Worm (Caenorhabditis elegans) whole organism, late embryonic: Measurements from ENCODE around the gene H35B03.1.
A peak's percentile ranks its signal among the peaks of the same experiment; 100 is the strongest.

ENCODE experiments used
- T23F11.4 ChIP-seq: fragments of 200-800 bp; sonication (Bioruptor generic); optimal IDR thresholded peaks from 2 replicates; lab custom pipeline; 2018; ENCODE audit warnings: mild to moderate bottlenecking, missing genetic modification characterization, missing compliant biosample characterization
- ahr-1 ChIP-seq: sonication (generic microtip); optimal IDR thresholded peaks from 2 replicates; lab custom pipeline; 2016; ENCODE audit warnings: missing genetic modification characterization, missing compliant biosample characterization
- ama-1 ChIP-seq: fragments of 150-350 bp; optimal IDR thresholded peaks from 2 replicates; lab custom pipeline; 2014
- ceh-19 ChIP-seq: fragments of 200-800 bp; sonication (Bioruptor generic); optimal IDR thresholded peaks from 2 replicates; lab custom pipeline; 2018; ENCODE audit warnings: mild to moderate bottlenecking, missing genetic modification characterization, missing compliant biosample characterization
- ceh-22 ChIP-seq: sonication (generic microtip); optimal IDR thresholded peaks from 2 replicates; lab custom pipeline; 2017; ENCODE audit warnings: missing biosample characterization, missing genetic modification characterization
- ceh-24 ChIP-seq: sonication (generic microtip); optimal IDR thresholded peaks from 2 replicates; lab custom pipeline; 2016; ENCODE audit warnings: mild to moderate bottlenecking, missing genetic modification characterization, missing compliant biosample characterization
- ceh-31 ChIP-seq: sonication (generic microtip); optimal IDR thresholded peaks from 2 replicates; lab custom pipeline; 2016; ENCODE audit warnings: missing genetic modification characterization, missing compliant biosample characterization
- ceh-45 ChIP-seq: fragments of 200-800 bp; sonication (Bioruptor generic); IDR thresholded peaks from 2 replicates; pipeline ENCODE4 v1.3.6; 2022; ENCODE audit warnings: missing genetic modification reagents, missing genetic modification characterization, missing compliant biosample characterization
- ceh-48 ChIP-seq: sonication (generic microtip); optimal IDR thresholded peaks from 2 replicates; lab custom pipeline; 2016; ENCODE audit warnings: missing genetic modification characterization, inconsistent platforms, missing compliant biosample characterization
- ceh-6 ChIP-seq: fragments of 200-800 bp; sonication (Bioruptor generic); optimal IDR thresholded peaks from 2 replicates; lab custom pipeline; 2018; ENCODE audit warnings: mild to moderate bottlenecking, missing genetic modification characterization, missing compliant biosample characterization
- che-1 ChIP-seq: sonication (generic microtip); optimal IDR thresholded peaks from 2 replicates; lab custom pipeline; 2016; ENCODE audit warnings: mild to moderate bottlenecking, missing genetic modification characterization, missing compliant biosample characterization
- dve-1 ChIP-seq: sonication (generic microtip); optimal IDR thresholded peaks from 2 replicates; lab custom pipeline; 2017; ENCODE audit warnings: antibody characterized with exemption, mild to moderate bottlenecking, missing genetic modification characterization, missing compliant biosample characterization
- ets-4 ChIP-seq: sonication (generic microtip); optimal IDR thresholded peaks from 2 replicates; lab custom pipeline; 2016; ENCODE audit warnings: missing genetic modification characterization, missing compliant biosample characterization
- eyg-1 ChIP-seq: sonication (generic microtip); optimal IDR thresholded peaks from 2 replicates; lab custom pipeline; 2016; ENCODE audit warnings: missing genotype, missing genetic modification characterization, missing compliant biosample characterization
- fax-1 ChIP-seq: sonication (generic microtip); optimal IDR thresholded peaks from 2 replicates; lab custom pipeline; 2016; ENCODE audit warnings: missing genotype, missing genetic modification characterization, missing compliant biosample characterization
- hlh-15 ChIP-seq: sonication (generic microtip); optimal IDR thresholded peaks from 2 replicates; lab custom pipeline; 2016; ENCODE audit warnings: missing genetic modification characterization, missing compliant biosample characterization
- hlh-6 ChIP-seq: sonication (generic microtip); optimal IDR thresholded peaks from 2 replicates; lab custom pipeline; 2016; ENCODE audit warnings: missing genotype, missing genetic modification characterization, missing compliant biosample characterization
- hlh-8 ChIP-seq: sonication (generic microtip); optimal IDR thresholded peaks from 2 replicates; lab custom pipeline; 2016; ENCODE audit warnings: missing genotype, missing genetic modification characterization, missing compliant biosample characterization
- madf-2 ChIP-seq: sonication (generic microtip); optimal IDR thresholded peaks from 2 replicates; lab custom pipeline; 2017; ENCODE audit warnings: missing genetic modification characterization, missing compliant biosample characterization
- nfya-1 ChIP-seq: sonication (generic microtip); optimal IDR thresholded peaks from 2 replicates; lab custom pipeline; 2017; ENCODE audit warnings: missing genetic modification characterization, mild to moderate bottlenecking, missing compliant biosample characterization, antibody characterized with exemption, moderate library complexity
- nhr-11 ChIP-seq: fragments of 150-350 bp; optimal IDR thresholded peaks from 2 replicates; lab custom pipeline; 2014; ENCODE audit warnings: missing biosample characterization, missing genetic modification characterization
- odd-2 ChIP-seq: sonication (generic microtip); optimal IDR thresholded peaks from 2 replicates; lab custom pipeline; 2017; ENCODE audit warnings: antibody characterized with exemption, mild to moderate bottlenecking, missing genetic modification characterization, missing compliant biosample characterization
- pax-1 ChIP-seq: fragments of 150-350 bp; optimal IDR thresholded peaks from 2 replicates; lab custom pipeline; 2014; ENCODE audit warnings: missing biosample characterization, missing genetic modification characterization
- pha-4 ChIP-seq: fragments of 150-350 bp; optimal IDR thresholded peaks from 2 replicates; lab custom pipeline; 2018; ENCODE audit warnings: missing biosample characterization, missing genetic modification reagents, missing genetic modification characterization
- syd-9 ChIP-seq: sonication (generic microtip); optimal IDR thresholded peaks from 2 replicates; lab custom pipeline; 2016; ENCODE audit warnings: mild to moderate bottlenecking, missing genetic modification characterization, moderate library complexity, missing compliant biosample characterization
- tbx-7 ChIP-seq: sonication (generic microtip); optimal IDR thresholded peaks from 2 replicates; lab custom pipeline; 2016; ENCODE audit warnings: missing genotype, missing genetic modification characterization, missing compliant biosample characterization
- ttx-3 ChIP-seq: sonication (generic microtip); optimal IDR thresholded peaks from 2 replicates; lab custom pipeline; 2016; ENCODE audit warnings: missing genetic modification reagents, missing genetic modification characterization, missing compliant biosample characterization
- unc-3 ChIP-seq, 2 experiments: fragments of 200-800 bp in 1 of 2; sonication (Bioruptor generic) in 1 of 2; sonication (generic microtip) in 1 of 2; conservative IDR thresholded peaks in 1 of 2; optimal IDR thresholded peaks in 1 of 2; 2 replicates each; pipeline versions ENCODE4 v1.3.6 to Lab custom; 2016 to 2022; ENCODE audit warnings: missing compliant biosample characterization in 2 of 2, missing genetic modification characterization in 2 of 2, missing genetic modification reagents in 1 of 2
- unc-42 ChIP-seq: sonication (generic microtip); optimal IDR thresholded peaks from 2 replicates; lab custom pipeline; 2016; ENCODE audit warnings: missing genotype, missing genetic modification characterization, missing compliant biosample characterization
- unc-55 ChIP-seq: sonication (generic microtip); optimal IDR thresholded peaks from 2 replicates; lab custom pipeline; 2017; ENCODE audit warnings: missing biosample characterization, missing genetic modification reagents, missing genetic modification characterization
- zip-5 ChIP-seq: sonication (generic microtip); optimal IDR thresholded peaks from 2 replicates; lab custom pipeline; 2016; ENCODE audit warnings: missing genetic modification characterization, missing compliant biosample characterization
- ztf-16 ChIP-seq: sonication (generic microtip); optimal IDR thresholded peaks from 2 replicates; lab custom pipeline; 2017; ENCODE audit warnings: missing genetic modification characterization, missing compliant biosample characterization

Gene H35B03.1

ce11 chrIV:5725300-5725699, at the start of gene H35B03.1:
Gene H35B03.1 (plus strand): TSS chrIV:5725600.
- TF ChIP-seq ceh-19 (GFP tag; lab: Kevin White, UChicago) = no peak
- TF ChIP-seq unc-55 (GFP tag; lab: Kevin White, UChicago) = no peak
- no peak for TF ChIP-seq dve-1
- TF ChIP-seq ttx-3 (tag; lab: Kevin White, UChicago) = no peak
- peak; percentile 9 for TF ChIP-seq unc-42 (tag; lab: Kevin White, UChicago)
- no peak for TF ChIP-seq pha-4 (tag; lab: Kevin White, UChicago)
- TF ChIP-seq tbx-7 (tag; lab: Kevin White, UChicago) = no peak
- TF ChIP-seq zip-5 (tag; lab: Kevin White, UChicago) = no peak

- TF ChIP-seq T23F11.4 (GFP tag; lab: Kevin White, UChicago) = no peak
- TF ChIP-seq madf-2 (tag; lab: Kevin White, UChicago) = no peak
- no peak for TF ChIP-seq hlh-8
- no peak for TF ChIP-seq ceh-48 (tag; lab: Kevin White, UChicago)
- no peak for TF ChIP-seq che-1 (tag; lab: Kevin White, UChicago)
- TF ChIP-seq ceh-31 = no peak
- no peak for TF ChIP-seq ceh-19 (GFP tag; lab: Kevin White, UChicago)
- TF ChIP-seq ets-4 (tag; lab: Kevin White, UChicago) = no peak
- TF ChIP-seq nhr-11 (tag; lab: Kevin White, UChicago) = no peak
- TF ChIP-seq unc-3 (GFP tag; conservative IDR thresholded peaks at IDR 0.05; lab: Robert Waterston, UW) = no peak
- no peak for TF ChIP-seq unc-3 (tag; optimal IDR thresholded peaks at IDR 0.05; lab: Kevin White, UChicago)
Observed at ce11 chrIV:5678044-5678443, 47.4 kb upstream of the H35B03.1 start, which contains the start of gene C55C3.4. Gene C55C3.4 (minus strand): TSS chrIV:5678144.

ce11 chrIV:5682547-5683234, 42.7 kb upstream of the H35B03.1 start, which contains the start of the genes C55C3.7 and C55C3.6:
Gene C55C3.7 (minus strand): TSS chrIV:5682647.
Gene C55C3.6 (plus strand): TSS chrIV:5683184.
- no peak for TF ChIP-seq hlh-15 (tag; lab: Kevin White, UChicago)
- no peak for TF ChIP-seq ets-4 (tag; lab: Kevin White, UChicago)
- TF ChIP-seq ztf-16 = no peak
- TF ChIP-seq tbx-7 (tag; lab: Kevin White, UChicago) = no peak

- no peak for TF ChIP-seq ceh-22 (tag; lab: Kevin White, UChicago)
- TF ChIP-seq ceh-31 = no peak
- TF ChIP-seq T23F11.4 (GFP tag; lab: Kevin White, UChicago) = no peak
- no peak for TF ChIP-seq ceh-6 (GFP tag; lab: Kevin White, UChicago)
- no peak for TF ChIP-seq che-1 (tag; lab: Kevin White, UChicago)
- no peak for TF ChIP-seq ceh-45
- TF ChIP-seq hlh-6 = no peak
- TF ChIP-seq ama-1 (lab: Kevin White, UChicago) = no peak
- no peak for TF ChIP-seq ceh-24
- no peak for TF ChIP-seq ets-4 (tag; lab: Kevin White, UChicago)
- no peak for TF ChIP-seq odd-2 (tag; lab: Kevin White, UChicago)
- TF ChIP-seq syd-9 (tag; lab: Kevin White, UChicago) = no peak
- no peak for TF ChIP-seq nfya-1 (tag; lab: Kevin White, UChicago)
- TF ChIP-seq hlh-15 (tag; lab: Kevin White, UChicago) = no peak
- TF ChIP-seq fax-1 (tag; lab: Kevin White, UChicago) = no peak
- no peak for TF ChIP-seq ahr-1 (tag; lab: Kevin White, UChicago)
- no peak for TF ChIP-seq eyg-1
- no peak for TF ChIP-seq pax-1
- TF ChIP-seq, all 69 proteins: peak for 0
Observed at ce11 chrIV:5685014-5685413, 40.4 kb upstream of the H35B03.1 start, which contains the start of gene C55C3.3. Gene C55C3.3 (plus strand): TSS chrIV:5685287.
